Worm (Caenorhabditis elegans): ENCODE data around the gene pezo-1.

Gene pezo-1

DNA sequence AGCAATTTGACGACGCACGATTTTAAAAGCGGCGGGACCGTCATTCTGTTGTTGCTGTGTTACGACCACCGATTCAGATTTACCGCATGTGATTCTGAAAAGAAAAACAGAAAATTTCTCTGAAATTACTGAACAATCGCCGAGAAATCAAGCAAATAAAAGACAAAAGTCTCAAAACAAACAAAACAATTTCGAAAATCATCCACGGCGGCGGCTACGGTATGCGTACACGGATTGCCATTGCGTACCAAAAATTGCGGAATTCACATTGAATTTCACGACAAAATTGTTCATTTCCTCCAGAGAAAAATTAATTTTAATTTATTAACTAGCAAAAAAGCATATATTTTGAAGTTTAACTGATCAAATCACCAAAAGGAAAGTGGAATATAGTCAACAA is at the start of gene pezo-1:
Gene pezo-1, minus strand, starts transcription at position 101 of the 400 bp plus-strand sequence.
- TF ChIP-seq tbx-37 (GFP tag; conservative IDR thresholded peaks at IDR 0.05) (no peak), pes-1 (GFP tag; IDR thresholded peaks at IDR 0.05) (no peak)

DNA sequence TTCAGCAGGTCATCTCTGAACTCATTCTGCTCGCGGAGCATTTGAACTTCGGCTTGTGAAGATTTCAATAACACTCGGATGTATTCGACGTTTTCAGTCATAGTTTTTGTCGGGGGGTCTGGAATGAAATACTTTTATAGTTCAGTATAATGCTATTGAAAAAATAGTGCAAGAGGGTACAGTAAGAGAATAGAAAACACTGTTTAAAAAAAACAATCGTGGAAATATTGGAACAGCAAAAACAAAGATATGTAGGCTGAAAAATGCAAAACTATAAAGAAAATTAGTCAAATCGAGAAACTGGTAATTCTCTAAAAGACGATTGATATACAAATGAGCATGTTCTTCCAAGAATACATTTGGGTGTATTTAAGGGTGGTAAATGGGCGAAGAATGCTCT is 41.7 kb upstream of the pezo-1 start, which contains the start of gene F56D5.5:
Gene F56D5.5, minus strand, starts transcription at position 101 of the 400 bp plus-strand sequence.
- TF ChIP-seq scrt-1 (GFP tag; IDR thresholded peaks at IDR 0.05): no peak
- TF ChIP-seq sea-1 (GFP tag; conservative IDR thresholded peaks at IDR 0.05): no peak
- TF ChIP-seq F13C5.2 (tag; optimal IDR thresholded peaks at IDR 0.05): no peak
- no peak for TF ChIP-seq hmg-4 (GFP tag; optimal IDR thresholded peaks at IDR 0.05)
- no peak for TF ChIP-seq ceh-36 (tag; optimal IDR thresholded peaks at IDR 0.05)
- no peak for TF ChIP-seq flt-1 (GFP tag; IDR thresholded peaks at IDR 0.05)
- no peak for TF ChIP-seq tra-4 (tag; optimal IDR thresholded peaks at IDR 0.05)
- TF ChIP-seq ets-7 (tag; optimal IDR thresholded peaks at IDR 0.05): no peak
- TF ChIP-seq tbx-37 (GFP tag; conservative IDR thresholded peaks at IDR 0.05): no peak
- TF ChIP-seq B0310.2 (tag; optimal IDR thresholded peaks at IDR 0.05): no peak

DNA sequence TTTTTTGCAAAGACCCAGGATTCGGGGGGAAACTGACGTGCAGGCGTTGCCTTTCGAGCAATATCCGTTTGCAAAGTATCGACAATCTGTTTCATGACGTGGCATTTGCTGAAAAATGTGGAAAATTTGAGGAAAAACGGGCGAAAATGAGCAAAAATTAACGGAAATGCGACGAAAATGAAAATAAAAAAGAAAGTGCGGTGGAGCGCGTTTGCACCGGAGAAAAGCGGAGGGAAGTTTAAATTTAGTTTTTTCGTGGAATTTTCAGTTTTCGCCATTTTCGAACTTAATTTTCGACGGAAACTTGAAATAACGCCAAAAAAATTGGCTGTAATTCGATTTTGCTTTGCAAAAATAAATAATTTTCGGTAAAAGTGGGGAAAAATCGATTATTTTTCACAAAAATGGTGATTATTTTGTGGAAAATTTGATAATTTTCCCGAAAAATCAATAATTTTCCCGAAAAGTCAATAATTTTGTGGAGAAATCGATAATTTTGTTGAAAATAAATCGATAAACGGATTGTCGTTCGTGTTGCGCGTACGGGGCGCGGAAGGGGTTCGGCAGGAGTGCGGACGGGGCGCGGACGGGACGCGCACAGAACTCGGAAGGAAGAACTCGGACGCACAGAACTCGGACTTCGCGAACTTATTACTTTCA is 37.6 kb upstream of the pezo-1 start:
- no peak for TF ChIP-seq hmg-4 (GFP tag; optimal IDR thresholded peaks at IDR 0.05)
- no peak for TF ChIP-seq ets-7 (tag; optimal IDR thresholded peaks at IDR 0.05)
- TF ChIP-seq tbx-37 (GFP tag; conservative IDR thresholded peaks at IDR 0.05): no peak

ce11 chrIV:9401715-9402114 is 35.4 kb upstream of the pezo-1 start, which contains the start of gene F56D5.6:
F56D5.6 (plus strand) TSS chrIV:9401922.
- TF ChIP-seq B0310.2 (tag; optimal IDR thresholded peaks at IDR 0.05) (no peak), ceh-13 (GFP tag; optimal IDR thresholded peaks at IDR 0.05) (no peak), tbx-37 (GFP tag; conservative IDR thresholded peaks at IDR 0.05) (no peak), scrt-1 (GFP tag; IDR thresholded peaks at IDR 0.05) (no peak), ama-1 (optimal IDR thresholded peaks at IDR 0.05) (no peak), aly-1 (tag; optimal IDR thresholded peaks at IDR 0.05) (no peak), hmg-4 (GFP tag; optimal IDR thresholded peaks at IDR 0.05) (no peak), ceh-36 (tag; optimal IDR thresholded peaks at IDR 0.05) (no peak), F13C5.2 (tag; optimal IDR thresholded peaks at IDR 0.05) (no peak), flt-1 (GFP tag; IDR thresholded peaks at IDR 0.05) (no peak), tra-4 (tag; optimal IDR thresholded peaks at IDR 0.05) (no peak), hmbx-1 (tag; optimal IDR thresholded peaks at IDR 0.05) (no peak), hnd-1 (tag; optimal IDR thresholded peaks at IDR 0.05) (no peak), pes-1 (GFP tag; IDR thresholded peaks at IDR 0.05) (no peak)

ce11 chrIV:9398512-9398911 is 32.2 kb upstream of the pezo-1 start, which contains the start of gene F56D5.2:
F56D5.2 (minus strand) TSS chrIV:9398612.
- TF ChIP-seq tbx-37 (GFP tag; conservative IDR thresholded peaks at IDR 0.05) (no peak), scrt-1 (GFP tag; IDR thresholded peaks at IDR 0.05) (no peak), ets-7 (tag; optimal IDR thresholded peaks at IDR 0.05) (no peak), hnd-1 (tag; optimal IDR thresholded peaks at IDR 0.05) (no peak), B0310.2 (tag; optimal IDR thresholded peaks at IDR 0.05) (no peak), tra-4 (tag; optimal IDR thresholded peaks at IDR 0.05) (no peak)

DNA sequence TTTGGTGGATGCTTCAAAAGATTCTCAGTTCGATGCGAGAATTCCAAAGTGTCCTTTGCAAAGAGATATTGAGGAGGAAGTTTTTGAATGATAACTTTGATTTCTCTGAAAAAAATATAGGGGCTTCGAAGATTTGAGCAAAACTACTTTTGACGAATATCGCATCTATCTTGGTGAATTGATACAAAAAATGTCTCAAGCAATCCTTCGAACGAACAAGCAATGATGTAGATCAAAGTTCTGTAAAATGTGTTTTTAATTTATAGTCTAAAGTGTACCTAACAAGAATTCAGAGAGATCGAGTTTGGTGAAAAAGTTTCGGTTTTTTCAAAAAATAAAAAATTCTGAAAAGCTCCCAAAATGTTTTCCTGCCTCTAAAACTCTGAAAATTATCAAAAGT is 31.0 kb upstream of the pezo-1 start, which contains the start of gene F56D5.3:
Gene F56D5.3, plus strand, starts transcription at position 301 of the 400 bp plus-strand sequence.
- TF ChIP-seq hnd-1 (tag; optimal IDR thresholded peaks at IDR 0.05) (no peak), aly-1 (tag; optimal IDR thresholded peaks at IDR 0.05) (no peak), ets-7 (tag; optimal IDR thresholded peaks at IDR 0.05) (no peak), flt-1 (GFP tag; IDR thresholded peaks at IDR 0.05) (no peak), ceh-36 (tag; optimal IDR thresholded peaks at IDR 0.05) (no peak), scrt-1 (GFP tag; IDR thresholded peaks at IDR 0.05) (no peak), sea-1 (GFP tag; conservative IDR thresholded peaks at IDR 0.05) (no peak), F13C5.2 (tag; optimal IDR thresholded peaks at IDR 0.05) (no peak), hmg-4 (GFP tag; optimal IDR thresholded peaks at IDR 0.05) (no peak), pes-1 (GFP tag; IDR thresholded peaks at IDR 0.05) (no peak), B0310.2 (tag; optimal IDR thresholded peaks at IDR 0.05) (no peak), ama-1 (optimal IDR thresholded peaks at IDR 0.05) (no peak), tbx-37 (GFP tag; conservative IDR thresholded peaks at IDR 0.05) (no peak), tbx-11 (GFP tag; IDR thresholded peaks at IDR 0.05) (no peak)

DNA sequence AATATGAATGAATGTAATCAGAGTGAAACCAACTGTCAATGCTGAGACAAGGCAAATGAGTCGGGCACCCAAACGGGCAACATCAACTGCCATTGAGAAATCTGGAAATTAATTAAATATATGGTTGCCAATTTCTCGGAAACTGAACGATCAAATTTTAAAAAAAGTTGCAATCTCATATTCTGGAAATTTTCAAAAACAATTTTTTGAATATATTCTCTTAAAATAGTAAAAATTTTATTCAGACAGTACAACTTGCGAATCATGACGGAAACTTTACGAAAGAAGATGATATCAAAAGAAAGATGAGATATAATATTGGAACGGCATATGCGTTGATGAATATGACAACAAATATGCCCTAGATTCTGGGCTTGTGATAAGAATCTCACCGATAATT is 29.8 kb upstream of the pezo-1 start, which contains the start of gene col-121:
Gene col-121, minus strand, starts transcription at position 101 of the 400 bp plus-strand sequence.
- TF ChIP-seq ets-7 (tag; optimal IDR thresholded peaks at IDR 0.05) (no peak), tra-4 (tag; optimal IDR thresholded peaks at IDR 0.05) (no peak), hmg-4 (GFP tag; optimal IDR thresholded peaks at IDR 0.05) (no peak), B0310.2 (tag; optimal IDR thresholded peaks at IDR 0.05) (no peak), hnd-1 (tag; optimal IDR thresholded peaks at IDR 0.05) (no peak), aly-1 (tag; optimal IDR thresholded peaks at IDR 0.05) (no peak), scrt-1 (GFP tag; IDR thresholded peaks at IDR 0.05) (no peak), F13C5.2 (tag; optimal IDR thresholded peaks at IDR 0.05) (no peak), ceh-13 (GFP tag; optimal IDR thresholded peaks at IDR 0.05) (no peak), pes-1 (GFP tag; IDR thresholded peaks at IDR 0.05) (no peak), ama-1 (optimal IDR thresholded peaks at IDR 0.05) (no peak), ceh-36 (tag; optimal IDR thresholded peaks at IDR 0.05) (no peak), tbx-37 (GFP tag; conservative IDR thresholded peaks at IDR 0.05) (no peak), tbx-11 (GFP tag; IDR thresholded peaks at IDR 0.05) (no peak), hmbx-1 (tag; optimal IDR thresholded peaks at IDR 0.05) (no peak), sea-1 (GFP tag; conservative IDR thresholded peaks at IDR 0.05) (no peak), flt-1 (GFP tag; IDR thresholded peaks at IDR 0.05) (no peak)

DNA sequence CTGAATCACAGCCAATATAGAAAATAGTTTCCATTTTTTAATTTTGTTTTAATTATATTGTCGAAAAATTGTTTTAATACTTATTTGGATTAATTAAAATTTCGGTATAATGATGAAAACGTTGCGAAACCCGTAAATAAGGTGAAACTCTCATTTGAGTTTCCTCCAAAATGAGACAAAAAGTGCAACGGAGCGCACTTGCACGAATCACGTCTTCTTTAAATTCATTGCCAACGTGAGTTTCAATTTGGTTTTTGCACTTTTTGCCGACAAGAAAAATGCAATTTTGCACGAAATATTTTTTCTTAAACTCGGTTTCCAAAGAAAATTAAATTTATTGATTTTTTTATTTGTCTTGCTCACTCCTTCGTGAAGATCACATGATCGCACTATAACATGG is 19.7 kb upstream of the pezo-1 start, which contains the start of gene daf-15:
Gene daf-15, plus strand, starts transcription at position 171 of the 400 bp plus-strand sequence.
- TF ChIP-seq tbx-11 (GFP tag; IDR thresholded peaks at IDR 0.05) (no peak), pes-1 (GFP tag; IDR thresholded peaks at IDR 0.05) (no peak)
